Fruit fly (Drosophila melanogaster) whole organism, embryonic: ENCODE data around the gene Cpsf5.

ENCODE experiments used
- Asciz ChIP-seq: fragments of 200-800 bp; sonication (Bioruptor generic); optimal IDR thresholded peaks from 2 replicates; lab custom pipeline; 2017; ENCODE audit warnings: missing biosample characterization, mild to moderate bottlenecking, missing genetic modification characterization, missing genetic modification reagents
- CG12104 ChIP-seq: fragments of 200-800 bp; sonication (Bioruptor generic); optimal IDR thresholded peaks from 3 replicates; lab custom pipeline; 2016; ENCODE audit warnings: missing biosample characterization, missing genetic modification characterization
- CG13296 ChIP-seq: fragments of 200-800 bp; sonication (Bioruptor generic); optimal IDR thresholded peaks from 3 replicates; lab custom pipeline; 2018; ENCODE audit warnings: missing biosample characterization, mild to moderate bottlenecking, missing genetic modification characterization
- CG1529 ChIP-seq: fragments of 200-800 bp; sonication (Bioruptor generic); optimal IDR thresholded peaks from 3 replicates; lab custom pipeline; 2018; ENCODE audit warnings: missing biosample characterization, missing genetic modification characterization
- CG16815 ChIP-seq: fragments of 200-800 bp; sonication (Bioruptor generic); optimal IDR thresholded peaks from 3 replicates; lab custom pipeline; 2017; ENCODE audit warnings: missing biosample characterization, mild to moderate bottlenecking, missing genetic modification characterization
- CG17328 ChIP-seq: fragments of 200-800 bp; sonication (Bioruptor generic); IDR thresholded peaks from 2 replicates; pipeline ENCODE4 v1.3.6; 2022; ENCODE audit warnings: missing biosample characterization, missing genetic modification characterization
- CG17912 ChIP-seq: fragments of 200-800 bp; sonication (Bioruptor generic); optimal IDR thresholded peaks from 2 replicates; lab custom pipeline; 2018; ENCODE audit warnings: missing biosample characterization, mild to moderate bottlenecking, missing genetic modification characterization
- CG18764 ChIP-seq: fragments of 200-800 bp; sonication (Bioruptor generic); optimal IDR thresholded peaks from 3 replicates; lab custom pipeline; 2016; ENCODE audit warnings: missing biosample characterization, missing genetic modification characterization
- CG32772 ChIP-seq: fragments of 200-800 bp; sonication (Bioruptor generic); IDR thresholded peaks from 2 replicates; pipeline ENCODE4 v1.3.6; 2022; ENCODE audit warnings: missing biosample characterization, missing genetic modification characterization
- CG33557 ChIP-seq: fragments of 200-800 bp; sonication (Bioruptor generic); optimal IDR thresholded peaks from 2 replicates; lab custom pipeline; 2019; ENCODE audit warnings: missing biosample characterization, mild to moderate bottlenecking, missing genetic modification characterization, moderate library complexity
- CG4424 ChIP-seq: fragments of 200-800 bp; sonication (Bioruptor generic); optimal IDR thresholded peaks from 3 replicates; lab custom pipeline; 2016; ENCODE audit warnings: missing biosample characterization, missing genetic modification characterization
- CG8290 ChIP-seq, 3 experiments: fragments of 200-800 bp; sonication (Bioruptor generic); optimal IDR thresholded peaks; 2 replicates each; lab custom pipeline; 2016 to 2019; ENCODE audit warnings: missing biosample characterization in 3 of 3, missing genetic modification characterization in 3 of 3, mild to moderate bottlenecking in 2 of 3, moderate library complexity in 1 of 3
- Doc3 ChIP-seq: fragments of 200-800 bp; sonication (Bioruptor generic); IDR thresholded peaks from 3 replicates; pipeline ENCODE4 v1.3.6; 2022; ENCODE audit warnings: missing biosample characterization, missing genetic modification characterization; ENCODE audit not compliant: partially characterized antibody
- Drgx ChIP-seq: fragments of 200-800 bp; sonication (Bioruptor generic); IDR thresholded peaks from 2 replicates; pipeline ENCODE4 v1.3.6; 2022; ENCODE audit warnings: missing biosample characterization, missing genetic modification characterization
- H15 ChIP-seq: fragments of 200-800 bp; sonication (Bioruptor generic); IDR thresholded peaks from 3 replicates; pipeline ENCODE4 v1.3.6; 2022; ENCODE audit warnings: missing biosample characterization, missing genetic modification characterization
- HLH4C ChIP-seq: fragments of 200-800 bp; sonication (Bioruptor generic); IDR thresholded peaks from 3 replicates; pipeline ENCODE4 v1.3.6; 2022; ENCODE audit warnings: missing biosample characterization, missing genetic modification characterization; ENCODE audit not compliant: partially characterized antibody
- HLH54F ChIP-seq: fragments of 200-800 bp; sonication (Bioruptor generic); optimal IDR thresholded peaks from 3 replicates; lab custom pipeline; 2016; ENCODE audit warnings: missing biosample characterization, missing genetic modification characterization
- Hr3 ChIP-seq: fragments of 200-800 bp; sonication (Bioruptor generic); optimal IDR thresholded peaks from 3 replicates; lab custom pipeline; 2016; ENCODE audit warnings: missing biosample characterization, missing genetic modification characterization
- Lim3 ChIP-seq: fragments of 200-800 bp; sonication (Bioruptor generic); IDR thresholded peaks from 2 replicates; pipeline ENCODE4 v1.3.6; 2022; ENCODE audit warnings: missing biosample characterization, missing genetic modification characterization
- MBD-R2 ChIP-seq: fragments of 200-800 bp; sonication (Bioruptor generic); IDR thresholded peaks from 2 replicates; pipeline ENCODE4 v1.3.6; 2022; ENCODE audit warnings: missing biosample characterization, missing genetic modification characterization
- MTF-1 ChIP-seq: fragments of 200-800 bp; sonication (Bioruptor generic); optimal IDR thresholded peaks from 2 replicates; lab custom pipeline; 2018; ENCODE audit warnings: missing biosample characterization, mild to moderate bottlenecking, missing genetic modification characterization, borderline replicate concordance
- NFAT ChIP-seq: fragments of 200-800 bp; sonication (Bioruptor generic); IDR thresholded peaks from 2 replicates; pipeline ENCODE4 v1.3.6; 2022; ENCODE audit warnings: missing biosample characterization, missing genetic modification characterization
- PHDP ChIP-seq: fragments of 200-800 bp; sonication (Bioruptor generic); optimal IDR thresholded peaks from 3 replicates; lab custom pipeline; 2018; ENCODE audit warnings: missing biosample characterization, mild to moderate bottlenecking, missing genetic modification characterization, moderate library complexity
- Ptx1 ChIP-seq: fragments of 200-800 bp; sonication (Bioruptor generic); IDR thresholded peaks from 2 replicates; pipeline ENCODE4 v1.3.6; 2022; ENCODE audit warnings: missing biosample characterization, missing genetic modification characterization
- Rfx ChIP-seq: fragments of 200-800 bp; sonication (Bioruptor generic); IDR thresholded peaks from 2 replicates; pipeline ENCODE4 v1.3.6; 2022; ENCODE audit warnings: missing biosample characterization, missing genetic modification characterization
- Sox100B ChIP-seq: fragments of 200-800 bp; sonication (Bioruptor generic); optimal IDR thresholded peaks from 3 replicates; lab custom pipeline; 2018; ENCODE audit warnings: missing biosample characterization, mild to moderate bottlenecking, missing genetic modification characterization
- Sry-β ChIP-seq: fragments of 200-800 bp; sonication (Bioruptor generic); optimal IDR thresholded peaks from 2 replicates; lab custom pipeline; 2018; ENCODE audit warnings: missing biosample characterization, mild to moderate bottlenecking, missing genetic modification characterization, moderate library complexity
- TFAM ChIP-seq: fragments of 200-800 bp; sonication (Bioruptor generic); optimal IDR thresholded peaks from 2 replicates; lab custom pipeline; 2017; ENCODE audit warnings: missing biosample characterization, missing genetic modification characterization, inconsistent platforms
- Xbp1 ChIP-seq: fragments of 200-800 bp; sonication (Bioruptor generic); optimal IDR thresholded peaks from 3 replicates; lab custom pipeline; 2016; ENCODE audit warnings: missing biosample characterization, mild to moderate bottlenecking, missing genetic modification characterization
- abd-A ChIP-seq: fragments of 200-800 bp; sonication (Bioruptor generic); optimal IDR thresholded peaks from 3 replicates; lab custom pipeline; 2019; ENCODE audit warnings: missing biosample characterization, mild to moderate bottlenecking, missing genetic modification characterization, moderate library complexity
- btn ChIP-seq: fragments of 200-800 bp; sonication (Bioruptor generic); optimal IDR thresholded peaks from 2 replicates; lab custom pipeline; 2016; ENCODE audit warnings: missing biosample characterization, missing genetic modification characterization
- cwo ChIP-seq: fragments of 200-800 bp; sonication (Bioruptor generic); optimal IDR thresholded peaks from 3 replicates; lab custom pipeline; 2017; ENCODE audit warnings: missing biosample characterization, missing genetic modification characterization, mild to moderate bottlenecking, moderate library complexity, missing genetic modification reagents
- ewg ChIP-seq: fragments of 200-800 bp; sonication (Bioruptor generic); optimal IDR thresholded peaks from 3 replicates; lab custom pipeline; 2017; ENCODE audit warnings: mild to moderate bottlenecking, missing biosample characterization, missing genetic modification reagents, missing genetic modification characterization
- exex ChIP-seq: fragments of 200-800 bp; sonication (Bioruptor generic); optimal IDR thresholded peaks from 4 replicates; lab custom pipeline; 2018; ENCODE audit warnings: missing biosample characterization, mild to moderate bottlenecking, missing genetic modification characterization, moderate library complexity
- fd3F ChIP-seq: fragments of 200-800 bp; sonication (Bioruptor generic); optimal IDR thresholded peaks from 2 replicates; lab custom pipeline; 2018; ENCODE audit warnings: missing biosample characterization, mild to moderate bottlenecking, missing genetic modification characterization, moderate library complexity
- gcm ChIP-seq: fragments of 200-800 bp; sonication (Bioruptor generic); optimal IDR thresholded peaks from 2 replicates; lab custom pipeline; 2019; ENCODE audit warnings: missing biosample characterization, mild to moderate bottlenecking, missing genetic modification characterization, moderate library complexity
- nmo ChIP-seq: fragments of 200-800 bp; sonication (Bioruptor generic); optimal IDR thresholded peaks from 2 replicates; lab custom pipeline; 2018; ENCODE audit warnings: missing biosample characterization, mild to moderate bottlenecking, missing genetic modification characterization, moderate library complexity
- odd ChIP-seq: fragments of 200-800 bp; sonication (Bioruptor generic); optimal IDR thresholded peaks from 2 replicates; lab custom pipeline; 2017; ENCODE audit warnings: missing biosample characterization, mild to moderate bottlenecking, missing genetic modification characterization
- phol ChIP-seq: fragments of 200-800 bp; sonication (Bioruptor generic); optimal IDR thresholded peaks from 3 replicates; lab custom pipeline; 2018; ENCODE audit warnings: missing biosample characterization, mild to moderate bottlenecking, missing genetic modification characterization, moderate library complexity
- prd ChIP-seq, 3 experiments: fragments of >200 bp in 2 of 3; fragments of 200-800 bp in 1 of 3; sonication (Bioruptor generic) in 1 of 3; optimal IDR thresholded peaks in 2 of 3; IDR thresholded peaks in 1 of 3; 2 replicates in 2 of 3; 3 replicates in 1 of 3; pipeline versions ENCODE4 v1.3.6 to Lab custom; 2017 to 2022; ENCODE audit warnings: missing biosample characterization in 1 of 3, missing genetic modification characterization in 1 of 3
- ranshi ChIP-seq: fragments of 200-800 bp; sonication (Bioruptor generic); IDR thresholded peaks from 2 replicates; pipeline ENCODE4 v1.3.6; 2022; ENCODE audit warnings: missing biosample characterization, missing genetic modification characterization
- repo ChIP-seq: fragments of 200-800 bp; sonication (Bioruptor generic); optimal IDR thresholded peaks from 2 replicates; lab custom pipeline; 2016; ENCODE audit warnings: missing biosample characterization, missing genetic modification characterization
- shn ChIP-seq: fragments of 200-800 bp; sonication (Bioruptor generic); optimal IDR thresholded peaks from 3 replicates; lab custom pipeline; 2016; ENCODE audit warnings: missing biosample characterization, missing genetic modification characterization
- ssp ChIP-seq: fragments of 200-800 bp; sonication (Bioruptor generic); IDR thresholded peaks from 2 replicates; pipeline ENCODE4 v1.3.6; 2022; ENCODE audit warnings: missing biosample characterization, missing genetic modification characterization
- sug ChIP-seq: fragments of 200-800 bp; optimal IDR thresholded peaks from 2 replicates; lab custom pipeline; 2019; ENCODE audit warnings: missing biosample characterization, mild to moderate bottlenecking, missing genetic modification characterization, moderate library complexity
- tio ChIP-seq: fragments of 200-800 bp; sonication (Bioruptor generic); optimal IDR thresholded peaks from 2 replicates; lab custom pipeline; 2017; ENCODE audit warnings: missing biosample characterization, missing genetic modification characterization, inconsistent platforms
- tup ChIP-seq: fragments of 200-800 bp; sonication (Bioruptor generic); optimal IDR thresholded peaks from 2 replicates; lab custom pipeline; 2016; ENCODE audit warnings: missing biosample characterization, mild to moderate bottlenecking, missing genetic modification characterization, moderate library complexity
- wdn ChIP-seq: fragments of 200-800 bp; sonication (Bioruptor generic); IDR thresholded peaks from 2 replicates; pipeline ENCODE4 v1.3.6; 2022; ENCODE audit warnings: missing biosample characterization, missing genetic modification characterization
- wek ChIP-seq: fragments of 200-800 bp; sonication (Bioruptor generic); optimal IDR thresholded peaks from 3 replicates; lab custom pipeline; 2018; ENCODE audit warnings: missing biosample characterization, mild to moderate bottlenecking, missing genetic modification characterization, moderate library complexity

The Cpsf5 gene

DNA sequence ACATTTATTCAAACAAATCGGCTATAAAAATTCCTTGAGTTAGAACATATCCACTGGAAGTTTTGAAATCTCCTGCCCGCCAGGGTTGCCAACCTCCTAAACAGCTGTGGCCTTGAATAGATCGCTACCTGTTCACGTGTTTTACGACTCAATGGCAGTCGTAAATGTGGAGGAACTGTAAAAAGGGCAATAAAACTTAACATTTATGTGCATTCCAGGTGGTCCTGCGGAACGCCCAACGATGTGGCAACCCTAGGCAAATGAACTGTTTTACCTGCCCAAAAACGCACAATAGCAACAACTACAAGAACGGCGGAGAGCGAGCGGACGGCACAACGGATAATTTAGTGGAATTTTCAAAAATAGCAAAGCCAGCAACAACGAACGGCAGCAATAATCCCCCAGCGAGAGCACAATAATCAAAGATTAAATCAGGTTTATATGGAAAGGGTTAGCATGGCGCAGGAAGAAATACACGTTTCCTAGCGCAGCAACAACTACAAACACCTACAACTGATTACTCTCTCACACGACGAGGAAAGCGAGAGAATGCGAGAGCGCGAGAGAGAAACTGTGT, 50.9 kb downstream of the Cpsf5 start (continued):
- TF ChIP-seq tio (GFP tag; lab: Kevin White, UChicago) = no peak
- TF ChIP-seq fd3F (GFP tag; lab: Kevin White, UChicago) = no peak
- peak; percentile 52 for TF ChIP-seq shn (GFP tag; lab: Kevin White, UChicago)
- no peak for TF ChIP-seq Lim3 (GFP tag; lab: Robert Waterston, UW)
- TF ChIP-seq exex = no peak
- TF ChIP-seq odd (GFP tag; lab: Kevin White, UChicago) = no peak
- no peak for TF ChIP-seq HLH54F (GFP tag; lab: Kevin White, UChicago)
- peak; percentile 76 for TF ChIP-seq abd-A
- no peak for TF ChIP-seq gcm (GFP tag; lab: Kevin White, UChicago)
- TF ChIP-seq Rfx (GFP tag; lab: Robert Waterston, UW) = peak; percentile 61
- TF ChIP-seq sug (tag; lab: Kevin White, UChicago) = no peak
- TF ChIP-seq TFAM (GFP tag; lab: Kevin White, UChicago) = no peak
- TF ChIP-seq btn (GFP tag; lab: Kevin White, UChicago) = no peak
- peak; percentile 15; the same call in 1 of the 2 replicates for TF ChIP-seq Drgx (GFP tag; lab: Robert Waterston, UW)
- no peak for TF ChIP-seq ewg (GFP tag; lab: Kevin White, UChicago)
- TF ChIP-seq HLH4C (GFP tag; lab: Robert Waterston, UW) = 0 out of 3 replicates have a peak, but pooled peaks have one; percentile 18
- TF ChIP-seq CG4424 (GFP tag; lab: Kevin White, UChicago) = no peak
- peak; percentile 25; the same call in 1 of the 2 replicates for TF ChIP-seq ssp (GFP tag; lab: Robert Waterston, UW)
- TF ChIP-seq nmo = no peak
- no peak for TF ChIP-seq MTF-1
- peak; percentile 71 for TF ChIP-seq phol (tag; lab: Kevin White, UChicago)
- TF ChIP-seq CG17912 (GFP tag; lab: Kevin White, UChicago) = no peak
- no peak for TF ChIP-seq CG16815 (GFP tag; lab: Kevin White, UChicago)
- no peak for TF ChIP-seq Sox100B
- TF ChIP-seq CG17328 (GFP tag; lab: Robert Waterston, UW) = peak; percentile 65
- TF ChIP-seq ranshi = peak; percentile 35; the same call in 1 of the 2 replicates
- peak; percentile 23 for TF ChIP-seq Xbp1
- TF ChIP-seq repo (GFP tag; lab: Kevin White, UChicago) = no peak
- peak; percentile 28 for TF ChIP-seq CG18764 (GFP tag; lab: Kevin White, UChicago)
- TF ChIP-seq wek = no peak
- no peak for TF ChIP-seq Sry-β (GFP tag; lab: Kevin White, UChicago)
- no peak for TF ChIP-seq cwo (GFP tag; lab: Kevin White, UChicago)
- no peak for TF ChIP-seq CG12104 (GFP tag; lab: Kevin White, UChicago)
- TF ChIP-seq tup (GFP tag; lab: Kevin White, UChicago) = no peak
- peak; percentile 2 for TF ChIP-seq PHDP
- peak; percentile 49 for TF ChIP-seq CG32772 (GFP tag; lab: Robert Waterston, UW)
- TF ChIP-seq MBD-R2 (GFP tag; lab: Robert Waterston, UW) = no peak
- TF ChIP-seq Doc3 (GFP tag; lab: Robert Waterston, UW) = no peak
- TF ChIP-seq wdn = peak; percentile 54; the same call in 1 of the 2 replicates
- TF ChIP-seq CG13296 = no peak
- no peak for TF ChIP-seq CG8290 (GFP tag; optimal IDR thresholded peaks at IDR 0.05; lab: Kevin White, UChicago)
- peak; percentile 23 to 86 for TF ChIP-seq CG8290 (tag; optimal IDR thresholded peaks at IDR 0.05; lab: Kevin White, UChicago)
- TF ChIP-seq CG33557 (GFP tag; lab: Kevin White, UChicago) = no peak
- peak; percentile 47 for TF ChIP-seq NFAT
- no peak for TF ChIP-seq H15 (GFP tag; lab: Robert Waterston, UW)
- peak; percentile 55 for TF ChIP-seq Ptx1 (GFP tag; lab: Robert Waterston, UW)
- no peak for TF ChIP-seq Hr3 (GFP tag; lab: Kevin White, UChicago)
- no peak for TF ChIP-seq CG1529 (GFP tag; lab: Kevin White, UChicago)
- no peak for TF ChIP-seq Asciz (GFP tag; lab: Kevin White, UChicago)
- TF ChIP-seq prd (optimal IDR thresholded peaks at IDR 0.05; lab: Kevin White, UChicago) = no peak
- TF ChIP-seq prd (GFP tag; IDR thresholded peaks at IDR 0.05; lab: Robert Waterston, UW) = peak; percentile 59
